Fruit fly (Drosophila melanogaster) whole organism, embryonic: ENCODE measurements around the gene Cep135.

Source experiments
- Atf3 ChIP-seq: fragments of 200-800 bp; sonication (Bioruptor generic); optimal IDR thresholded peaks from 3 replicates; lab custom pipeline; 2016; ENCODE audit warnings: missing biosample characterization, missing genetic modification characterization
- B-H1 ChIP-seq: fragments of 200-800 bp; sonication (Bioruptor generic); IDR thresholded peaks from 3 replicates; pipeline ENCODE4 v1.3.6; 2022; ENCODE audit warnings: missing biosample characterization, missing genetic modification characterization
- B-H2 ChIP-seq: fragments of 200-800 bp; sonication (Bioruptor generic); optimal IDR thresholded peaks from 2 replicates; lab custom pipeline; 2018; ENCODE audit warnings: missing biosample characterization, mild to moderate bottlenecking, missing genetic modification characterization
- CG10274 ChIP-seq: fragments of 200-800 bp; sonication (Bioruptor generic); optimal IDR thresholded peaks from 3 replicates; lab custom pipeline; 2017; ENCODE audit warnings: missing biosample characterization, mild to moderate bottlenecking, missing genetic modification characterization
- CG15011 ChIP-seq: fragments of 200-800 bp; sonication (Bioruptor generic); optimal IDR thresholded peaks from 3 replicates; lab custom pipeline; 2018; ENCODE audit warnings: missing biosample characterization, mild to moderate bottlenecking, missing genetic modification characterization
- CG1647 ChIP-seq: fragments of 200-800 bp; sonication (Bioruptor generic); optimal IDR thresholded peaks from 3 replicates; lab custom pipeline; 2016; ENCODE audit warnings: missing biosample characterization, missing genetic modification characterization
- CG17186 ChIP-seq: fragments of 200-800 bp; sonication (Bioruptor generic); optimal IDR thresholded peaks from 3 replicates; lab custom pipeline; 2017; ENCODE audit warnings: missing biosample characterization, missing genetic modification reagents, missing genetic modification characterization
- CG18619 ChIP-seq: fragments of 200-800 bp; sonication (Bioruptor generic); optimal IDR thresholded peaks from 3 replicates; lab custom pipeline; 2017; ENCODE audit warnings: missing biosample characterization, mild to moderate bottlenecking, missing genetic modification characterization
- CG33213 ChIP-seq: fragments of 200-800 bp; sonication (Bioruptor generic); optimal IDR thresholded peaks from 3 replicates; lab custom pipeline; 2016; ENCODE audit warnings: missing biosample characterization, missing genetic modification characterization
- CG3838 ChIP-seq: fragments of 200-800 bp; sonication (Bioruptor generic); optimal IDR thresholded peaks from 3 replicates; lab custom pipeline; 2016; ENCODE audit warnings: missing biosample characterization, missing genetic modification characterization
- CG3847 ChIP-seq: fragments of 200-800 bp; sonication (Bioruptor generic); IDR thresholded peaks from 2 replicates; pipeline ENCODE4 v1.3.6; 2022; ENCODE audit warnings: missing biosample characterization, missing genetic modification characterization
- CG4328 ChIP-seq: fragments of 200-800 bp; sonication (Bioruptor generic); optimal IDR thresholded peaks from 3 replicates; lab custom pipeline; 2017; ENCODE audit warnings: missing biosample characterization, missing genetic modification reagents, missing genetic modification characterization
- CG5953 ChIP-seq: fragments of 200-800 bp; sonication (Bioruptor generic); IDR thresholded peaks from 2 replicates; pipeline ENCODE4 v1.3.6; 2022; ENCODE audit warnings: missing biosample characterization, missing genetic modification characterization
- CG7556 ChIP-seq: fragments of 200-800 bp; sonication (Bioruptor generic); optimal IDR thresholded peaks from 2 replicates; lab custom pipeline; 2017; ENCODE audit warnings: missing biosample characterization, mild to moderate bottlenecking, missing genetic modification characterization
- CG8089 ChIP-seq: fragments of 200-800 bp; sonication (Bioruptor generic); optimal IDR thresholded peaks from 3 replicates; lab custom pipeline; 2016; ENCODE audit warnings: missing biosample characterization, missing genetic modification characterization
- CG9817 ChIP-seq: fragments of 200-800 bp; sonication (Bioruptor generic); optimal IDR thresholded peaks from 2 replicates; lab custom pipeline; 2018; ENCODE audit warnings: missing biosample characterization, mild to moderate bottlenecking, missing genetic modification characterization, moderate library complexity
- CTCF ChIP-seq: fragments of 200-800 bp; sonication (Bioruptor generic); optimal IDR thresholded peaks from 2 replicates; lab custom pipeline; 2017; ENCODE audit warnings: missing biosample characterization, mild to moderate bottlenecking, missing genetic modification characterization, moderate library complexity
- Dbx ChIP-seq: fragments of 200-800 bp; sonication (Bioruptor generic); IDR thresholded peaks from 3 replicates; pipeline ENCODE4 v1.3.6; 2022; ENCODE audit warnings: missing biosample characterization, missing genetic modification characterization
- Dip2 ChIP-seq: fragments of 200-800 bp; sonication (Bioruptor generic); IDR thresholded peaks from 2 replicates; pipeline ENCODE4 v1.3.6; 2022; ENCODE audit warnings: missing biosample characterization, missing genetic modification characterization
- Dll ChIP-seq: fragments of 200-800 bp; sonication (Bioruptor generic); IDR thresholded peaks from 4 replicates; pipeline ENCODE4 v1.3.6; 2022; ENCODE audit warnings: missing biosample characterization, missing genetic modification characterization; ENCODE audit not compliant: partially characterized antibody
- Doc2 ChIP-seq: fragments of 200-800 bp; sonication (Bioruptor generic); IDR thresholded peaks from 2 replicates; pipeline ENCODE4 v1.3.6; 2022; ENCODE audit warnings: missing biosample characterization, missing genetic modification characterization
- Dp ChIP-seq: fragments of 200-800 bp; sonication (Bioruptor generic); optimal IDR thresholded peaks from 2 replicates; lab custom pipeline; 2018; ENCODE audit warnings: missing biosample characterization, mild to moderate bottlenecking, missing genetic modification characterization, moderate library complexity
- HLH4C ChIP-seq: fragments of 200-800 bp; sonication (Bioruptor generic); IDR thresholded peaks from 3 replicates; pipeline ENCODE4 v1.3.6; 2022; ENCODE audit warnings: missing biosample characterization, missing genetic modification characterization; ENCODE audit not compliant: partially characterized antibody
- Hr39 ChIP-seq: fragments of >200 bp; optimal IDR thresholded peaks from 2 replicates; lab custom pipeline; 2017
- Hsf ChIP-seq: fragments of 200-800 bp; sonication (Bioruptor generic); optimal IDR thresholded peaks from 3 replicates; lab custom pipeline; 2016; ENCODE audit warnings: missing biosample characterization, missing genetic modification characterization
- MTF-1 ChIP-seq: fragments of 200-800 bp; sonication (Bioruptor generic); optimal IDR thresholded peaks from 2 replicates; lab custom pipeline; 2018; ENCODE audit warnings: missing biosample characterization, mild to moderate bottlenecking, missing genetic modification characterization, borderline replicate concordance
- NC2α ChIP-seq: fragments of 200-800 bp; sonication (Bioruptor generic); optimal IDR thresholded peaks from 2 replicates; lab custom pipeline; 2016; ENCODE audit warnings: missing biosample characterization, missing genetic modification characterization
- Oli ChIP-seq: fragments of 200-800 bp; sonication (Bioruptor generic); optimal IDR thresholded peaks from 2 replicates; lab custom pipeline; 2018; ENCODE audit warnings: missing biosample characterization, mild to moderate bottlenecking, missing genetic modification characterization, moderate library complexity
- Ravus ChIP-seq: fragments of 200-800 bp; sonication (Bioruptor generic); IDR thresholded peaks from 2 replicates; pipeline ENCODE4 v1.3.6; 2022; ENCODE audit warnings: missing biosample characterization, missing genetic modification characterization
- Sox100B ChIP-seq: fragments of 200-800 bp; sonication (Bioruptor generic); optimal IDR thresholded peaks from 3 replicates; lab custom pipeline; 2018; ENCODE audit warnings: missing biosample characterization, mild to moderate bottlenecking, missing genetic modification characterization
- Spps ChIP-seq: fragments of 200-800 bp; sonication (Bioruptor generic); optimal IDR thresholded peaks from 2 replicates; lab custom pipeline; 2018; ENCODE audit warnings: missing biosample characterization, mild to moderate bottlenecking, missing genetic modification characterization
- Tbp ChIP-seq: fragments of >200 bp; optimal IDR thresholded peaks from 2 replicates; lab custom pipeline; 2018; ENCODE audit warnings: missing biosample characterization, missing genetic modification characterization
- ac ChIP-seq: fragments of 200-800 bp; sonication (Bioruptor generic); optimal IDR thresholded peaks from 3 replicates; lab custom pipeline; 2017; ENCODE audit warnings: missing biosample characterization, mild to moderate bottlenecking, missing genetic modification characterization
- bbx ChIP-seq: fragments of 200-800 bp; sonication (Bioruptor generic); IDR thresholded peaks from 2 replicates; pipeline ENCODE4 v1.3.6; 2022; ENCODE audit warnings: missing biosample characterization, missing genetic modification characterization; ENCODE audit not compliant: partially characterized antibody
- ci ChIP-seq: fragments of 200-800 bp; sonication (Bioruptor generic); IDR thresholded peaks from 3 replicates; pipeline ENCODE4 v1.3.6; 2022; ENCODE audit warnings: missing biosample characterization, missing genetic modification characterization
- dan ChIP-seq: fragments of 200-800 bp; sonication (Bioruptor generic); IDR thresholded peaks from 2 replicates; pipeline ENCODE4 v1.3.6; 2022; ENCODE audit warnings: missing biosample characterization, missing genetic modification characterization
- dysf ChIP-seq: fragments of 200-800 bp; sonication (Bioruptor generic); IDR thresholded peaks from 3 replicates; pipeline ENCODE4 v1.3.6; 2022; ENCODE audit warnings: missing biosample characterization, missing genetic modification characterization
- insv ChIP-seq, 2 experiments: fragments of 200-800 bp; sonication (Bioruptor generic); optimal IDR thresholded peaks; 3 replicates each; lab custom pipeline; 2016 to 2018; ENCODE audit warnings: missing biosample characterization in 2 of 2, missing genetic modification characterization in 2 of 2
- lab ChIP-seq: fragments of 200-800 bp; sonication (Bioruptor generic); optimal IDR thresholded peaks from 3 replicates; lab custom pipeline; 2017; ENCODE audit warnings: missing biosample characterization, missing genetic modification characterization, mild to moderate bottlenecking, moderate library complexity, missing genetic modification reagents
- lmd ChIP-seq: fragments of 200-800 bp; sonication (Bioruptor generic); IDR thresholded peaks from 2 replicates; pipeline ENCODE4 v1.3.6; 2022; ENCODE audit warnings: missing biosample characterization, missing genetic modification characterization
- luna ChIP-seq: fragments of 200-800 bp; sonication (Bioruptor generic); optimal IDR thresholded peaks from 2 replicates; lab custom pipeline; 2016; ENCODE audit warnings: missing biosample characterization, missing genetic modification characterization
- mam ChIP-seq: fragments of 200-800 bp; sonication (Bioruptor generic); optimal IDR thresholded peaks from 3 replicates; lab custom pipeline; 2016; ENCODE audit warnings: missing biosample characterization, missing genetic modification characterization
- nerfin-1 ChIP-seq: fragments of 200-800 bp; sonication (Bioruptor generic); optimal IDR thresholded peaks from 3 replicates; lab custom pipeline; 2019; ENCODE audit warnings: missing biosample characterization, mild to moderate bottlenecking, missing genetic modification characterization, moderate library complexity
- pfk ChIP-seq: fragments of 200-800 bp; sonication (Bioruptor generic); optimal IDR thresholded peaks from 2 replicates; lab custom pipeline; 2018; ENCODE audit warnings: missing biosample characterization, mild to moderate bottlenecking, missing genetic modification characterization, moderate library complexity
- scrt ChIP-seq: fragments of 200-800 bp; sonication (Bioruptor generic); optimal IDR thresholded peaks from 2 replicates; lab custom pipeline; 2018; ENCODE audit warnings: missing biosample characterization, mild to moderate bottlenecking, missing genetic modification characterization, moderate library complexity
- sima ChIP-seq: fragments of 200-800 bp; sonication (Bioruptor generic); optimal IDR thresholded peaks from 2 replicates; lab custom pipeline; 2016; ENCODE audit warnings: missing biosample characterization, missing genetic modification characterization
- slp2 ChIP-seq: fragments of 200-800 bp; sonication (Bioruptor generic); optimal IDR thresholded peaks from 2 replicates; lab custom pipeline; 2016; ENCODE audit warnings: missing biosample characterization, missing genetic modification characterization
- sna ChIP-seq: fragments of 200-800 bp; sonication (Bioruptor generic); IDR thresholded peaks from 2 replicates; pipeline ENCODE4 v1.3.6; 2022; ENCODE audit warnings: missing biosample characterization, missing genetic modification characterization; ENCODE audit not compliant: partially characterized antibody
- so ChIP-seq: fragments of 200-800 bp; sonication (Bioruptor generic); IDR thresholded peaks from 3 replicates; pipeline ENCODE4 v1.3.6; 2022; ENCODE audit warnings: missing biosample characterization, missing genetic modification characterization
- ssp ChIP-seq: fragments of 200-800 bp; sonication (Bioruptor generic); IDR thresholded peaks from 2 replicates; pipeline ENCODE4 v1.3.6; 2022; ENCODE audit warnings: missing biosample characterization, missing genetic modification characterization
- zfh2 ChIP-seq: fragments of 200-800 bp; sonication (Bioruptor generic); optimal IDR thresholded peaks from 2 replicates; lab custom pipeline; 2016; ENCODE audit warnings: missing biosample characterization, missing genetic modification characterization

Gene Cep135

DNA sequence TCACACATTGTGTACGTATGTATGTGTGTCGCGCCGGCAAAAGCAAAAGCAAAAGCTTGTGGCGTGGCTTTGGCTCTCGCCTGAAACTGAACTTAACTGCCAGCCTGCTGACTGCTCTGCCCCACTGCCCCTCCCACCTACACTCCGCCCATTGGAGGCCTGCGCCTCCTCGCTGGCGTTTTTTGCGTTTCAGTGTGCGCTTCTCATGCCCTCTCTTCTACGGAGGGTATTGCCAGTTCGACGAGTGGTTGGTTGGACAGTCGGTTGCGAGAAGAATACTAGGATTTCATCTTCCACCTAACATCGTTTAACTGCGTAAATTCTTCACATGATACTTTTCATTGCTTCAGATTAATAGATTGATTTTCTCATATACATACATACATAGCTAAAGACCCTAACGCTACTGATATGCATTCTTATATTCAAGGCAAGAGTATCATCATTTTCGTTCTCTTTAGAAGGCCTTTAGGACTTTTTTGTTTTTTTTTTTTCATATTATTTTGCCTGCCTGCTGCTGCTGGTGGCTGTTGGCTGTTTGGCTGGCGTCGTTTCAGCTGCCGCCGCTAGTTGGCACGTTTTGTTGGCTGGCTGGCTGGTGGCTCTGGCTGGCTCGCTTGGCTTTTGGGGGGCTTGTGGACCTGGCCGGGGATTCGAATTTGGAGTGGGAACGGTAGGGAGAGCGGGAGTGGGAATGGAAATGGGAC lies 11.5 kb upstream of the Cep135 start (continued):
- TF ChIP-seq dysf (GFP tag; lab: Robert Waterston, UW): peak; percentile 75
- TF ChIP-seq CG3838 (GFP tag; lab: Kevin White, UChicago): no peak
- peak; percentile 66 for TF ChIP-seq Oli (tag; lab: Kevin White, UChicago)
- TF ChIP-seq Dp (GFP tag; lab: Kevin White, UChicago): no peak
- no peak for TF ChIP-seq sna (GFP tag; lab: Robert Waterston, UW)
- TF ChIP-seq lmd (GFP tag; lab: Robert Waterston, UW): peak; percentile 68
- TF ChIP-seq so: no peak
- TF ChIP-seq CTCF (GFP tag; lab: Kevin White, UChicago): no peak
- TF ChIP-seq Dbx (GFP tag; lab: Robert Waterston, UW): 0 out of 3 replicates have a peak, but pooled peaks have one; percentile 14
- no peak for TF ChIP-seq Doc2 (GFP tag; lab: Robert Waterston, UW)
- TF ChIP-seq nerfin-1 (tag; lab: Kevin White, UChicago): no peak
- peak; percentile 13; the same call in 1 of the 2 replicates for TF ChIP-seq CG5953 (GFP tag; lab: Robert Waterston, UW)
- no peak for TF ChIP-seq Dip2 (GFP tag; lab: Robert Waterston, UW)
- TF ChIP-seq B-H2 (GFP tag; lab: Kevin White, UChicago): peak; percentile 27
- TF ChIP-seq CG17186 (GFP tag; lab: Kevin White, UChicago): no peak
- TF ChIP-seq Hr39 (lab: Kevin White, UChicago): no peak
- TF ChIP-seq sima (GFP tag; lab: Kevin White, UChicago): no peak
- TF ChIP-seq Ravus (GFP tag; lab: Robert Waterston, UW): no peak
- no peak for TF ChIP-seq NC2α (GFP tag; lab: Kevin White, UChicago)
- no peak for TF ChIP-seq Tbp (GFP tag; lab: Kevin White, UChicago)
- peak; percentile 32 for TF ChIP-seq luna (GFP tag; lab: Kevin White, UChicago)
- peak; percentile 8 for TF ChIP-seq CG8089
- peak; percentile 50 for TF ChIP-seq Sox100B (GFP tag; lab: Kevin White, UChicago)
- TF ChIP-seq CG15011 (GFP tag; lab: Kevin White, UChicago): peak; percentile 34
- TF ChIP-seq CG33213: no peak
- no peak for TF ChIP-seq Atf3 (GFP tag; lab: Kevin White, UChicago)
- TF ChIP-seq ac: no peak
- peak; percentile 8 for TF ChIP-seq CG10274 (GFP tag; lab: Kevin White, UChicago)
- peak; percentile 81 for TF ChIP-seq CG7556 (GFP tag; lab: Kevin White, UChicago)
- TF ChIP-seq B-H1: no peak
- TF ChIP-seq CG1647: no peak
- no peak for TF ChIP-seq dan (GFP tag; lab: Robert Waterston, UW)
- TF ChIP-seq CG9817 (tag; lab: Kevin White, UChicago): peak; percentile 46
- TF ChIP-seq zfh2 (GFP tag; lab: Kevin White, UChicago): peak; percentile 62
- TF ChIP-seq ssp (GFP tag; lab: Robert Waterston, UW): peak; percentile 52
- no peak for TF ChIP-seq bbx (GFP tag; lab: Robert Waterston, UW)
- 0 out of 4 replicates have a peak, but pooled peaks have one; percentile 3 for TF ChIP-seq Dll (GFP tag; lab: Robert Waterston, UW)
- TF ChIP-seq insv (GFP tag; optimal IDR thresholded peaks at IDR 0.05; lab: Kevin White, UChicago): no peak
- no peak for TF ChIP-seq CG4328 (GFP tag; lab: Kevin White, UChicago)
- peak; percentile 72 for TF ChIP-seq mam (GFP tag; lab: Kevin White, UChicago)
- TF ChIP-seq ci: no peak
- peak; percentile 43 for TF ChIP-seq scrt
- no peak for TF ChIP-seq pfk (GFP tag; lab: Kevin White, UChicago)
- no peak for TF ChIP-seq Spps (tag; lab: Kevin White, UChicago)
- no peak for TF ChIP-seq HLH4C (GFP tag; lab: Robert Waterston, UW)
- peak; percentile 69 for TF ChIP-seq lab
- TF ChIP-seq CG3847 (GFP tag; lab: Robert Waterston, UW): peak; percentile 62
- peak; percentile 68 for TF ChIP-seq Hsf
- TF ChIP-seq slp2 (GFP tag; lab: Kevin White, UChicago): peak; percentile 50
- TF ChIP-seq MTF-1 (GFP tag; lab: Kevin White, UChicago): no peak
- peak; percentile 56 for TF ChIP-seq CG18619 (GFP tag; lab: Kevin White, UChicago)
